Worm (Caenorhabditis elegans) whole organism, L4 larva: ENCODE data around the gene F02D8.9.

Experiments
- R02D3.7 ChIP-seq: fragments of 150-350 bp; sonication (generic microtip); optimal IDR thresholded peaks from 3 replicates; lab custom pipeline; 2014; ENCODE audit warnings: missing biosample characterization, missing genetic modification characterization
- T26A8.4 ChIP-seq: fragments of 200-800 bp; sonication (Bioruptor generic); IDR thresholded peaks from 2 replicates; pipeline ENCODE4 v1.3.6; 2022; ENCODE audit warnings: missing genetic modification characterization, missing compliant biosample characterization
- Y105C5A.15 ChIP-seq: fragments of 200-800 bp; sonication (Bioruptor generic); IDR thresholded peaks from 2 replicates; pipeline ENCODE4 v1.3.6; 2022; ENCODE audit warnings: missing genetic modification characterization, missing compliant biosample characterization
- Y5F2A.4 ChIP-seq: fragments of 200-800 bp; sonication (Bioruptor generic); optimal IDR thresholded peaks from 2 replicates; lab custom pipeline; 2018; ENCODE audit warnings: mild to moderate bottlenecking, missing genetic modification characterization, missing compliant biosample characterization
- Y75B8A.6 ChIP-seq: fragments of 200-800 bp; sonication (Bioruptor generic); IDR thresholded peaks from 2 replicates; pipeline ENCODE4 v1.3.6; 2022; ENCODE audit warnings: missing genetic modification reagents, missing genetic modification characterization, missing compliant biosample characterization
- ZK546.5 ChIP-seq, 2 experiments: sonication (generic microtip); optimal IDR thresholded peaks; 2 replicates each; lab custom pipeline; 2017; ENCODE audit warnings: missing biosample characterization in 2 of 2, missing genetic modification characterization in 2 of 2
- aha-1 ChIP-seq: fragments of 150-350 bp; peaks from one replicate; lab custom pipeline; 2014; ENCODE audit warnings: missing biosample characterization, missing genetic modification characterization
- ceh-20 ChIP-seq: fragments of 200-800 bp; sonication (Bioruptor generic); IDR thresholded peaks from 2 replicates; pipeline ENCODE4 v1.3.6; 2022; ENCODE audit warnings: missing genetic modification reagents, missing genetic modification characterization, missing compliant biosample characterization
- ceh-28 ChIP-seq: fragments of 150-350 bp; optimal IDR thresholded peaks from 2 replicates; lab custom pipeline; 2014; ENCODE audit warnings: missing biosample characterization, missing genetic modification reagents, missing genetic modification characterization
- ceh-32 ChIP-seq: sonication (generic microtip); optimal IDR thresholded peaks from 2 replicates; lab custom pipeline; 2016; ENCODE audit warnings: mild to moderate bottlenecking, missing genetic modification characterization, missing compliant biosample characterization; ENCODE audit not compliant: poor library complexity
- ceh-44 ChIP-seq: fragments of 200-800 bp; sonication (Bioruptor generic); IDR thresholded peaks from 2 replicates; pipeline ENCODE4 v1.3.6; 2022; ENCODE audit warnings: missing genetic modification reagents, missing genetic modification characterization, missing compliant biosample characterization
- ceh-62 ChIP-seq: sonication (generic microtip); optimal IDR thresholded peaks from 2 replicates; lab custom pipeline; 2017; ENCODE audit warnings: missing biosample characterization, missing genetic modification characterization
- ceh-82 ChIP-seq: sonication (generic microtip); optimal IDR thresholded peaks from 2 replicates; lab custom pipeline; 2017; ENCODE audit warnings: missing biosample characterization, missing genetic modification characterization
- ces-1 ChIP-seq: fragments of 150-350 bp; sonication (generic microtip); optimal IDR thresholded peaks from 4 replicates; lab custom pipeline; 2014; ENCODE audit warnings: missing biosample characterization, missing genetic modification reagents, missing genetic modification characterization
- cey-2 ChIP-seq: sonication (generic microtip); optimal IDR thresholded peaks from 3 replicates; lab custom pipeline; 2017; ENCODE audit warnings: missing genetic modification characterization, mild to moderate bottlenecking, missing compliant biosample characterization, antibody characterized with exemption, borderline replicate concordance; ENCODE audit not compliant: insufficient read depth
- ctbp-1 ChIP-seq: fragments of 200-800 bp; sonication (Bioruptor generic); IDR thresholded peaks from 2 replicates; pipeline ENCODE4 v1.3.6; 2022; ENCODE audit warnings: missing genetic modification reagents, missing genetic modification characterization, missing compliant biosample characterization
- daf-12 ChIP-seq: fragments of 150-350 bp; optimal IDR thresholded peaks from 2 replicates; lab custom pipeline; 2014; ENCODE audit warnings: missing biosample characterization, missing genetic modification reagents, missing genetic modification characterization
- daf-16 ChIP-seq, 3 experiments: sonication (generic microtip); optimal IDR thresholded peaks; 2 replicates each; lab custom pipeline; 2016 to 2017; ENCODE audit warnings: missing genetic modification characterization in 3 of 3, missing genetic modification reagents in 3 of 3, mild to moderate bottlenecking in 2 of 3, missing compliant biosample characterization in 2 of 3, missing biosample characterization in 1 of 3, moderate library complexity in 1 of 3
- dmd-9 ChIP-seq: fragments of 200-800 bp; sonication (Bioruptor generic); IDR thresholded peaks from 2 replicates; pipeline ENCODE4 v1.3.6; 2022; ENCODE audit warnings: missing genetic modification reagents, missing genetic modification characterization, missing compliant biosample characterization
- duxl-1 ChIP-seq: sonication (generic microtip); optimal IDR thresholded peaks from 2 replicates; lab custom pipeline; 2016; ENCODE audit warnings: mild to moderate bottlenecking, missing genetic modification characterization, moderate library complexity, missing compliant biosample characterization; ENCODE audit not compliant: poor library complexity
- dve-1 ChIP-seq: sonication (generic microtip); optimal IDR thresholded peaks from 2 replicates; lab custom pipeline; 2017; ENCODE audit warnings: antibody characterized with exemption, mild to moderate bottlenecking, missing genetic modification characterization, missing compliant biosample characterization; ENCODE audit not compliant: insufficient read depth
- egl-43 ChIP-seq: fragments of 200-800 bp; sonication (Bioruptor generic); IDR thresholded peaks from 2 replicates; pipeline ENCODE4 v1.3.6; 2022; ENCODE audit warnings: missing genetic modification reagents, missing genetic modification characterization, missing compliant biosample characterization
- hif-1 ChIP-seq, 2 experiments: sonication (generic microtip); optimal IDR thresholded peaks; 2 replicates each; lab custom pipeline; 2016 to 2017; ENCODE audit warnings: missing compliant biosample characterization in 2 of 2, missing genetic modification characterization in 2 of 2, missing genetic modification reagents in 2 of 2, missing genotype in 2 of 2, mild to moderate bottlenecking in 1 of 2
- hmg-1.1 ChIP-seq: fragments of 200-800 bp; sonication (Bioruptor generic); IDR thresholded peaks from 2 replicates; pipeline ENCODE4 v1.3.6; 2022; ENCODE audit warnings: missing genetic modification reagents, missing genetic modification characterization, missing compliant biosample characterization
- lim-7 ChIP-seq: fragments of 200-800 bp; sonication (Bioruptor generic); IDR thresholded peaks from 2 replicates; pipeline ENCODE4 v1.3.6; 2022; ENCODE audit warnings: missing genetic modification characterization, missing compliant biosample characterization
- lin-29 ChIP-seq: fragments of 200-800 bp; sonication (Bioruptor generic); IDR thresholded peaks from 2 replicates; pipeline ENCODE4 v1.3.6; 2022; ENCODE audit warnings: missing genetic modification reagents, missing genetic modification characterization, missing compliant biosample characterization
- lin-38 ChIP-seq: fragments of 200-800 bp; sonication (Bioruptor generic); IDR thresholded peaks from 2 replicates; pipeline ENCODE4 v1.3.6; 2022; ENCODE audit warnings: missing genetic modification reagents, missing genetic modification characterization, missing compliant biosample characterization
- lin-39 ChIP-seq: fragments of 150-350 bp; optimal IDR thresholded peaks from 2 replicates; lab custom pipeline; 2014; ENCODE audit warnings: missing biosample characterization, missing genetic modification reagents, missing genetic modification characterization
- lir-3 ChIP-seq: sonication (generic microtip); optimal IDR thresholded peaks from 2 replicates; lab custom pipeline; 2016; ENCODE audit warnings: mild to moderate bottlenecking, missing genetic modification characterization, missing compliant biosample characterization
- lsy-2 ChIP-seq, 2 experiments: fragments of 150-350 bp in 1 of 2; sonication (generic microtip) in 1 of 2; optimal IDR thresholded peaks; 2 replicates each; lab custom pipeline; 2014 to 2017; ENCODE audit warnings: missing biosample characterization in 2 of 2, missing genetic modification characterization in 2 of 2
- mxl-2 ChIP-seq: fragments of 200-800 bp; sonication (Bioruptor generic); conservative IDR thresholded peaks from 2 replicates; pipeline ENCODE4 v1.3.6; 2022; ENCODE audit warnings: missing genetic modification reagents, missing genetic modification characterization, missing compliant biosample characterization
- nhr-11 ChIP-seq: fragments of 150-350 bp; optimal IDR thresholded peaks from 2 replicates; lab custom pipeline; 2014; ENCODE audit warnings: missing biosample characterization, missing genetic modification characterization
- nhr-111 ChIP-seq: fragments of 200-800 bp; sonication (Bioruptor generic); optimal IDR thresholded peaks from 2 replicates; lab custom pipeline; 2018; ENCODE audit warnings: mild to moderate bottlenecking, missing genetic modification characterization, missing compliant biosample characterization
- nhr-28 ChIP-seq: fragments of 150-350 bp; optimal IDR thresholded peaks from 2 replicates; lab custom pipeline; 2014; ENCODE audit warnings: missing biosample characterization, missing genetic modification characterization
- nhr-42 ChIP-seq: fragments of 200-800 bp; sonication (Bioruptor generic); IDR thresholded peaks from 2 replicates; pipeline ENCODE4 v1.3.6; 2022; ENCODE audit warnings: missing genetic modification characterization, missing compliant biosample characterization
- nhr-77 ChIP-seq: fragments of 150-350 bp; optimal IDR thresholded peaks from 2 replicates; lab custom pipeline; 2014; ENCODE audit warnings: missing biosample characterization, missing genetic modification characterization
- php-3 ChIP-seq: fragments of 200-800 bp; sonication (Bioruptor generic); IDR thresholded peaks from 2 replicates; pipeline ENCODE4 v1.3.6; 2022; ENCODE audit warnings: missing genetic modification reagents, missing genetic modification characterization, missing compliant biosample characterization
- rbr-2 ChIP-seq: sonication (generic microtip); optimal IDR thresholded peaks from 2 replicates; lab custom pipeline; 2016; ENCODE audit warnings: missing genotype, missing genetic modification characterization, missing compliant biosample characterization
- sdz-12 ChIP-seq: fragments of 200-800 bp; sonication (Bioruptor generic); optimal IDR thresholded peaks from 2 replicates; lab custom pipeline; 2018; ENCODE audit warnings: mild to moderate bottlenecking, missing genetic modification characterization, missing compliant biosample characterization
- set-16 ChIP-seq: fragments of 200-800 bp; sonication (Bioruptor generic); IDR thresholded peaks from 2 replicates; pipeline ENCODE4 v1.3.6; 2022; ENCODE audit warnings: missing genetic modification reagents, missing genetic modification characterization, missing compliant biosample characterization
- spr-1 ChIP-seq: sonication (generic microtip); optimal IDR thresholded peaks from 2 replicates; lab custom pipeline; 2016; ENCODE audit warnings: mild to moderate bottlenecking, missing genetic modification characterization, missing compliant biosample characterization
- tag-97 ChIP-seq: fragments of 200-800 bp; sonication (Bioruptor generic); IDR thresholded peaks from 2 replicates; pipeline ENCODE4 v1.3.6; 2022; ENCODE audit warnings: missing genetic modification characterization, missing compliant biosample characterization
- unc-39 ChIP-seq: sonication (generic microtip); optimal IDR thresholded peaks from 2 replicates; lab custom pipeline; 2017; ENCODE audit warnings: missing biosample characterization, missing genetic modification characterization
- zag-1 ChIP-seq: fragments of 150-350 bp; optimal IDR thresholded peaks from 2 replicates; lab custom pipeline; 2014; ENCODE audit warnings: missing biosample characterization, missing genetic modification characterization
- zfp-2 ChIP-seq: sonication (generic microtip); optimal IDR thresholded peaks from 2 replicates; lab custom pipeline; 2016; ENCODE audit warnings: mild to moderate bottlenecking, missing genetic modification characterization, missing compliant biosample characterization
- ztf-11 ChIP-seq: fragments of 150-350 bp; optimal IDR thresholded peaks from 2 replicates; lab custom pipeline; 2014; ENCODE audit warnings: missing biosample characterization, missing genetic modification characterization

F02D8.9 gene

ce11 chrV:14936587-14936986, 19.0 kb downstream of the F02D8.9 start, which contains the start of gene C30G7.2:
Gene C30G7.2, plus strand, starts transcription at chrV:14936887.
- no peak for TF ChIP-seq lsy-2 (tag; optimal IDR thresholded peaks at IDR 0.05; lab: Kevin White, UChicago)
- TF ChIP-seq T26A8.4 (GFP tag; lab: Robert Waterston, UW): no peak
- no peak for TF ChIP-seq nhr-77
- no peak for TF ChIP-seq php-3
- TF ChIP-seq Y75B8A.6 (GFP tag; lab: Robert Waterston, UW): no peak
- TF ChIP-seq daf-16 (GFP tag; optimal IDR thresholded peaks at IDR 0.05; lab: Kevin White, UChicago): no peak
- no peak for TF ChIP-seq daf-16 (tag; optimal IDR thresholded peaks at IDR 0.05; lab: Kevin White, UChicago)
- no peak for TF ChIP-seq hif-1 (tag; optimal IDR thresholded peaks at IDR 0.05; lab: Kevin White, UChicago)
- TF ChIP-seq lir-3 (tag; lab: Kevin White, UChicago): no peak
- TF ChIP-seq dmd-9 (GFP tag; lab: Robert Waterston, UW): no peak
- no peak for TF ChIP-seq cey-2
- no peak for TF ChIP-seq lin-39 (tag; lab: Kevin White, UChicago)
- TF ChIP-seq egl-43: no peak
- TF ChIP-seq unc-39 (tag; lab: Kevin White, UChicago): no peak
- no peak for TF ChIP-seq ceh-28
- TF ChIP-seq nhr-28 (tag; lab: Kevin White, UChicago): no peak

ce11 chrV:14933450-14934218, 21.9 kb downstream of the F02D8.9 start:
- TF ChIP-seq daf-12 (tag; lab: Kevin White, UChicago): no peak
- peak; percentile 95 for TF ChIP-seq aha-1 (tag; lab: Kevin White, UChicago)
- no peak for TF ChIP-seq zfp-2 (tag; lab: Kevin White, UChicago)
- no peak for TF ChIP-seq mxl-2
- peak; percentile 73 for TF ChIP-seq set-16
- TF ChIP-seq lin-38 (GFP tag; lab: Robert Waterston, UW): no peak
- TF ChIP-seq zag-1 (tag; lab: Kevin White, UChicago): no peak
- no peak for TF ChIP-seq Y5F2A.4 (GFP tag; lab: Kevin White, UChicago)
- TF ChIP-seq hmg-1.1: peak; percentile 47; the same call in 1 of the 2 replicates
- TF ChIP-seq ceh-82 (tag; lab: Kevin White, UChicago): no peak
- TF ChIP-seq Y75B8A.6 (GFP tag; lab: Robert Waterston, UW): 0 out of 2 replicates have a peak, but pooled peaks have one; percentile 24
- no peak for TF ChIP-seq ceh-20 (GFP tag; lab: Robert Waterston, UW)
- TF ChIP-seq php-3: no peak
- TF ChIP-seq dve-1 (tag; lab: Kevin White, UChicago): no peak
- TF ChIP-seq, all 104 proteins: peak for 4

DNA sequence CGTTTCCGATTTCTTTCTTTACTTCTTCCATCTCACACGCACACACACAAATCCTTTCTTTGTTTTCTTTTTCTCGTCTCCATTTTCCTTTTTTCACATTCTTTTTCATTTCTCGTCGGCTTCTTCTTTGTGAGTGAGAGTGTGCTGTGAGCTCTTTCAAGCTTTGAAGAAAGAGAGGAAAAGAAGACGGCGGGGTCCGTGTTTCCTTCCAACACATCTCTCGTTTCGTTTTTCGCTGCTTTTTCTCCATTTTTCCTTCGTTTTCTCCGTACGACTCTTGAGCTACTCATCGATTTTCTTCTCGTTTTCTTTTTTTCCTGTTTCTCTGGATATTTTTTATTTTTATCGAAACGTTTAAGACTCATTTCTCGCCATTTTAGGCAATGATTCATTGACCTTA, 25.4 kb downstream of the F02D8.9 start:
- peak; percentile 76 for TF ChIP-seq aha-1 (tag; lab: Kevin White, UChicago)
- TF ChIP-seq hif-1 (tag; optimal IDR thresholded peaks at IDR 0.05; lab: Kevin White, UChicago): no peak
- no peak for TF ChIP-seq ztf-11 (tag; lab: Kevin White, UChicago)
- no peak for TF ChIP-seq Y105C5A.15 (GFP tag; lab: Robert Waterston, UW)
- no peak for TF ChIP-seq lin-29 (GFP tag; lab: Robert Waterston, UW)
- no peak for TF ChIP-seq unc-39 (tag; lab: Kevin White, UChicago)
- TF ChIP-seq nhr-111: no peak
- no peak for TF ChIP-seq ZK546.5 (tag; optimal IDR thresholded peaks at IDR 0.05; lab: Kevin White, UChicago)
- no peak for TF ChIP-seq ceh-62 (tag; lab: Kevin White, UChicago)
- TF ChIP-seq egl-43: no peak
- no peak for TF ChIP-seq ces-1 (GFP tag; lab: Kevin White, UChicago)
- no peak for TF ChIP-seq ceh-32 (tag; lab: Kevin White, UChicago)
- no peak for TF ChIP-seq daf-16 (GFP tag; optimal IDR thresholded peaks at IDR 0.05; lab: Kevin White, UChicago)
- no peak for TF ChIP-seq daf-16 (tag; optimal IDR thresholded peaks at IDR 0.05; lab: Kevin White, UChicago)
- no peak for TF ChIP-seq ceh-44 (GFP tag; lab: Robert Waterston, UW)
- no peak for TF ChIP-seq spr-1 (tag; lab: Kevin White, UChicago)
- TF ChIP-seq tag-97 (GFP tag; lab: Robert Waterston, UW): no peak
- TF ChIP-seq sdz-12 (GFP tag; lab: Kevin White, UChicago): no peak
- TF ChIP-seq duxl-1 (tag; lab: Kevin White, UChicago): no peak
- no peak for TF ChIP-seq zag-1 (tag; lab: Kevin White, UChicago)
- no peak for TF ChIP-seq nhr-42 (GFP tag; lab: Robert Waterston, UW)
- peak; percentile 37 for TF ChIP-seq rbr-2 (tag; lab: Kevin White, UChicago)
- TF ChIP-seq nhr-11 (tag; lab: Kevin White, UChicago): peak; percentile 40
- no peak for TF ChIP-seq set-16
- TF ChIP-seq R02D3.7: no peak
- no peak for TF ChIP-seq lim-7 (GFP tag; lab: Robert Waterston, UW)
- 0 out of 2 replicates have a peak, but pooled peaks have one; percentile 17 for TF ChIP-seq ctbp-1 (GFP tag; lab: Robert Waterston, UW)
